Worm (Caenorhabditis elegans) whole organism, young adult: ENCODE results near the gene C03H5.9.

ENCODE experiments used
- T07F8.4 ChIP-seq: sonication (generic microtip); optimal IDR thresholded peaks from 2 replicates; lab custom pipeline; 2016; ENCODE audit warnings: mild to moderate bottlenecking, missing genetic modification characterization, moderate library complexity, missing compliant biosample characterization
- bed-1 ChIP-seq: fragments of 200-800 bp; sonication (Bioruptor generic); IDR thresholded peaks from 2 replicates; pipeline ENCODE4 v1.3.6; 2022; ENCODE audit warnings: missing genetic modification reagents, missing genetic modification characterization, missing compliant biosample characterization
- let-526 ChIP-seq: fragments of 200-800 bp; sonication (Bioruptor generic); IDR thresholded peaks from 2 replicates; pipeline ENCODE4 v1.3.6; 2022; ENCODE audit warnings: missing genetic modification reagents, missing genetic modification characterization, missing compliant biosample characterization
- lin-40 ChIP-seq: sonication (generic microtip); optimal IDR thresholded peaks from 2 replicates; lab custom pipeline; 2016; ENCODE audit warnings: missing genetic modification characterization, mild to moderate bottlenecking, missing compliant biosample characterization, missing genotype, missing genetic modification reagents
- mes-4 ChIP-seq: sonication (generic microtip); optimal IDR thresholded peaks from 2 replicates; lab custom pipeline; 2016; ENCODE audit warnings: missing genotype, missing genetic modification characterization, missing compliant biosample characterization
- pha-4 ChIP-seq: fragments of 150-350 bp; sonication (generic microtip); optimal IDR thresholded peaks from 2 replicates; lab custom pipeline; 2014; ENCODE audit warnings: missing biosample characterization, missing genetic modification reagents, missing genetic modification characterization
- snpc-4 ChIP-seq, 5 experiments: fragments of 150-350 bp in 1 of 5; sonication (generic microtip) in 4 of 5; optimal IDR thresholded peaks; 2 replicates each; lab custom pipeline; 2014 to 2018; ENCODE audit warnings: missing genetic modification characterization in 5 of 5, missing biosample characterization in 3 of 5, antibody characterized with exemption in 2 of 5, mild to moderate bottlenecking in 2 of 5, missing compliant biosample characterization in 2 of 5, missing genotype in 2 of 5, moderate library complexity in 2 of 5, missing genetic modification reagents in 1 of 5

DNA sequence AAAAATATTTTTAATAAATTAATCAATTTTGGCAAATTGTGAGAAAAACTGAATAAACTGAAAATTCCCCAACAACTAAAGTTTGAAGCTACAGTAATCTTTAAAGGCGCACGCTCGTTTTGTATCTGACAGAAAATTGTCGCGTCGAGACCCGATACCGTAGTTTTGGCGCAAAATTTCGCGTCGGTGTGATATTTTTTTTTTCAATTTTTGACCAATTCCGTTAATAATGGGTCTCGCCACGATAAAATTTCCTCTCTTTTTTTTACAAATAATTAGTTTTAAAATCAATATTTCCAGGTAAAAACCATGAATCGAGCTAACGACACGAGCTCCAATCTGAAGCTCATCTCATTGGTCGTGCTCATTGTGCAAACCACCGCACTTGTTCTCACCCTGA lies 10.1 kb downstream of the C03H5.9 start, which contains the start of gene nstp-4:
- TF ChIP-seq pha-4 (tag; lab: Kevin White, UChicago) (no peak), T07F8.4 (tag; lab: Kevin White, UChicago) (no peak), let-526 (GFP tag; lab: Robert Waterston, UW) (no peak), mes-4 (tag; lab: Kevin White, UChicago) (no peak), lin-40 (tag; lab: Kevin White, UChicago) (no peak), snpc-4 (GFP tag; optimal IDR thresholded peaks at IDR 0.05; lab: Kevin White, UChicago) (no peak), snpc-4 (tag; optimal IDR thresholded peaks at IDR 0.05; lab: Kevin White, UChicago) (no peak), bed-1 (GFP tag; lab: Robert Waterston, UW) (no peak)
